Worm (Caenorhabditis elegans) whole organism, late embryonic: ENCODE results near the gene ttr-6.
A peak's percentile ranks its signal among the peaks of the same experiment; 100 is the strongest.

Experiments used
- C08G9.2 ChIP-seq: sonication (generic microtip); optimal IDR thresholded peaks from 2 replicates; lab custom pipeline; 2016; ENCODE audit warnings: mild to moderate bottlenecking, missing genetic modification characterization, moderate library complexity, missing compliant biosample characterization
- C38D4.7 ChIP-seq: fragments of 200-800 bp; sonication (Bioruptor generic); optimal IDR thresholded peaks from 2 replicates; lab custom pipeline; 2018; ENCODE audit warnings: mild to moderate bottlenecking, missing genetic modification characterization, moderate library complexity, missing compliant biosample characterization
- T23F11.4 ChIP-seq: fragments of 200-800 bp; sonication (Bioruptor generic); optimal IDR thresholded peaks from 2 replicates; lab custom pipeline; 2018; ENCODE audit warnings: mild to moderate bottlenecking, missing genetic modification characterization, missing compliant biosample characterization
- ahr-1 ChIP-seq: sonication (generic microtip); optimal IDR thresholded peaks from 2 replicates; lab custom pipeline; 2016; ENCODE audit warnings: missing genetic modification characterization, missing compliant biosample characterization
- ama-1 ChIP-seq: fragments of 150-350 bp; optimal IDR thresholded peaks from 2 replicates; lab custom pipeline; 2014
- ceh-18 ChIP-seq: sonication (generic microtip); optimal IDR thresholded peaks from 2 replicates; lab custom pipeline; 2016; ENCODE audit warnings: missing genetic modification characterization, missing compliant biosample characterization
- ceh-22 ChIP-seq: sonication (generic microtip); optimal IDR thresholded peaks from 2 replicates; lab custom pipeline; 2017; ENCODE audit warnings: missing biosample characterization, missing genetic modification characterization
- ceh-30 ChIP-seq: fragments of 150-350 bp; optimal IDR thresholded peaks from 2 replicates; lab custom pipeline; 2014; ENCODE audit warnings: missing biosample characterization, missing genetic modification characterization
- ceh-31 ChIP-seq: sonication (generic microtip); optimal IDR thresholded peaks from 2 replicates; lab custom pipeline; 2016; ENCODE audit warnings: missing genetic modification characterization, missing compliant biosample characterization
- ceh-48 ChIP-seq: sonication (generic microtip); optimal IDR thresholded peaks from 2 replicates; lab custom pipeline; 2016; ENCODE audit warnings: missing genetic modification characterization, inconsistent platforms, missing compliant biosample characterization
- che-1 ChIP-seq: sonication (generic microtip); optimal IDR thresholded peaks from 2 replicates; lab custom pipeline; 2016; ENCODE audit warnings: mild to moderate bottlenecking, missing genetic modification characterization, missing compliant biosample characterization
- dmd-4 ChIP-seq: sonication (generic microtip); optimal IDR thresholded peaks from 2 replicates; lab custom pipeline; 2016; ENCODE audit warnings: borderline replicate concordance, missing genetic modification characterization, missing compliant biosample characterization
- dve-1 ChIP-seq: sonication (generic microtip); optimal IDR thresholded peaks from 2 replicates; lab custom pipeline; 2017; ENCODE audit warnings: antibody characterized with exemption, mild to moderate bottlenecking, missing genetic modification characterization, missing compliant biosample characterization
- ets-4 ChIP-seq: sonication (generic microtip); optimal IDR thresholded peaks from 2 replicates; lab custom pipeline; 2016; ENCODE audit warnings: missing genetic modification characterization, missing compliant biosample characterization
- fax-1 ChIP-seq: sonication (generic microtip); optimal IDR thresholded peaks from 2 replicates; lab custom pipeline; 2016; ENCODE audit warnings: missing genotype, missing genetic modification characterization, missing compliant biosample characterization
- fkh-10 ChIP-seq: fragments of 150-350 bp; optimal IDR thresholded peaks from 2 replicates; lab custom pipeline; 2014; ENCODE audit warnings: missing biosample characterization, missing genetic modification reagents, missing genetic modification characterization
- hlh-13 ChIP-seq: fragments of 200-800 bp; sonication (Bioruptor generic); optimal IDR thresholded peaks from 2 replicates; lab custom pipeline; 2018; ENCODE audit warnings: mild to moderate bottlenecking, missing genetic modification characterization, missing compliant biosample characterization
- hlh-30 ChIP-seq: sonication (generic microtip); optimal IDR thresholded peaks from 2 replicates; lab custom pipeline; 2017; ENCODE audit warnings: antibody characterized with exemption, missing genetic modification characterization, missing compliant biosample characterization; ENCODE audit not compliant: insufficient read depth
- hlh-6 ChIP-seq: sonication (generic microtip); optimal IDR thresholded peaks from 2 replicates; lab custom pipeline; 2016; ENCODE audit warnings: missing genotype, missing genetic modification characterization, missing compliant biosample characterization
- hlh-8 ChIP-seq: sonication (generic microtip); optimal IDR thresholded peaks from 2 replicates; lab custom pipeline; 2016; ENCODE audit warnings: missing genotype, missing genetic modification characterization, missing compliant biosample characterization
- lim-6 ChIP-seq: sonication (generic microtip); optimal IDR thresholded peaks from 2 replicates; lab custom pipeline; 2016; ENCODE audit warnings: missing genetic modification characterization, missing compliant biosample characterization
- nfya-1 ChIP-seq: sonication (generic microtip); optimal IDR thresholded peaks from 2 replicates; lab custom pipeline; 2017; ENCODE audit warnings: missing genetic modification characterization, mild to moderate bottlenecking, missing compliant biosample characterization, antibody characterized with exemption, moderate library complexity
- nhr-11 ChIP-seq: fragments of 150-350 bp; optimal IDR thresholded peaks from 2 replicates; lab custom pipeline; 2014; ENCODE audit warnings: missing biosample characterization, missing genetic modification characterization
- nhr-232 ChIP-seq: sonication (generic microtip); optimal IDR thresholded peaks from 2 replicates; lab custom pipeline; 2016; ENCODE audit warnings: missing genetic modification characterization, missing compliant biosample characterization
- npax-4 ChIP-seq: sonication (generic microtip); optimal IDR thresholded peaks from 2 replicates; lab custom pipeline; 2016; ENCODE audit warnings: missing genetic modification characterization, missing compliant biosample characterization
- pat-9 ChIP-seq: fragments of 200-800 bp; sonication (Bioruptor generic); optimal IDR thresholded peaks from 2 replicates; lab custom pipeline; 2018; ENCODE audit warnings: mild to moderate bottlenecking, missing genetic modification characterization, moderate library complexity, missing compliant biosample characterization
- pha-2 ChIP-seq: sonication (generic microtip); optimal IDR thresholded peaks from 2 replicates; lab custom pipeline; 2017; ENCODE audit warnings: mild to moderate bottlenecking, missing genetic modification characterization, missing compliant biosample characterization
- pqm-1 ChIP-seq: sonication (generic microtip); optimal IDR thresholded peaks from 2 replicates; lab custom pipeline; 2016; ENCODE audit warnings: missing genetic modification characterization, missing compliant biosample characterization
- sdc-2 ChIP-seq: sonication (generic microtip); optimal IDR thresholded peaks from 2 replicates; lab custom pipeline; 2016; ENCODE audit warnings: missing genotype, missing genetic modification characterization, missing compliant biosample characterization
- sox-2 ChIP-seq: fragments of 200-800 bp; sonication (Bioruptor generic); IDR thresholded peaks from 2 replicates; pipeline ENCODE4 v1.3.6; 2022; ENCODE audit warnings: missing genetic modification reagents, missing genetic modification characterization, missing compliant biosample characterization
- unc-3 ChIP-seq, 2 experiments: fragments of 200-800 bp in 1 of 2; sonication (Bioruptor generic) in 1 of 2; sonication (generic microtip) in 1 of 2; conservative IDR thresholded peaks in 1 of 2; optimal IDR thresholded peaks in 1 of 2; 2 replicates each; pipeline versions ENCODE4 v1.3.6 to Lab custom; 2016 to 2022; ENCODE audit warnings: missing compliant biosample characterization in 2 of 2, missing genetic modification characterization in 2 of 2, missing genetic modification reagents in 1 of 2
- unc-42 ChIP-seq: sonication (generic microtip); optimal IDR thresholded peaks from 2 replicates; lab custom pipeline; 2016; ENCODE audit warnings: missing genotype, missing genetic modification characterization, missing compliant biosample characterization
- unc-55 ChIP-seq: sonication (generic microtip); optimal IDR thresholded peaks from 2 replicates; lab custom pipeline; 2017; ENCODE audit warnings: missing biosample characterization, missing genetic modification reagents, missing genetic modification characterization
- unc-86 ChIP-seq: sonication (generic microtip); optimal IDR thresholded peaks from 2 replicates; lab custom pipeline; 2016; ENCODE audit warnings: missing genetic modification characterization, missing compliant biosample characterization
- zip-5 ChIP-seq: sonication (generic microtip); optimal IDR thresholded peaks from 2 replicates; lab custom pipeline; 2016; ENCODE audit warnings: missing genetic modification characterization, missing compliant biosample characterization

The ttr-6 gene

DNA sequence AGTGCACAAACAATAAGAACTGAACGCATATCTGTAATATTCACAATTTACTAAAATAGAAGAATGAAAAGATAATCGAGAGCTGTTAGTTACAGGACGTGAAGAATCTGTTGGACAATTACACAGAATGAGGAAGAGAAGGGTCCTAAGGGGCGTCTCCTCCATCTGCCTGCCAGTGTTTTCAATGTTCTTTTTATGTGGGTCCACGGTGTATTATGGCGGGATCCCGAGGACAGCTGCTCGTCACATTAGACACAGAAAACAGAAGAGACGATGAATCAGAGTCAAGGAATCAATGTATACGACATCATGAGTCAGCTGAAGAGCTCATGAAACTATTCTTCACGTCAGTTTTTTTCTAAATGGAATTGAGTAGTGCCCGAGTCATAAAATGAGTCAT lies at the start of gene ttr-6:
ttr-6 (minus strand) TSS at position 33 of the 400 bp plus-strand sequence.
- TF ChIP-seq pha-2 (tag; lab: Kevin White, UChicago) (no peak), hlh-8 (peak; percentile 8), unc-55 (GFP tag; lab: Kevin White, UChicago) (peak; percentile 47)

- TF ChIP-seq fkh-10 (GFP tag; lab: Kevin White, UChicago) (no peak), pqm-1 (tag; lab: Kevin White, UChicago) (no peak), hlh-6 (no peak), dve-1 (tag; lab: Kevin White, UChicago) (no peak), sox-2 (GFP tag; lab: Robert Waterston, UW) (no peak), ceh-18 (tag; lab: Kevin White, UChicago) (no peak), hlh-30 (tag; lab: Kevin White, UChicago) (no peak), C08G9.2 (tag; lab: Kevin White, UChicago) (no peak), npax-4 (no peak), unc-55 (GFP tag; lab: Kevin White, UChicago) (no peak), unc-86 (tag; lab: Kevin White, UChicago) (no peak), ets-4 (no peak), nhr-232 (tag; lab: Kevin White, UChicago) (no peak)
Measured at ce11 chrX:6646387-6647061, 49.6 kb upstream of the ttr-6 start.

- TF ChIP-seq sdc-2 (tag; lab: Kevin White, UChicago) (no peak), ahr-1 (no peak), lim-6 (tag; lab: Kevin White, UChicago) (no peak), T23F11.4 (GFP tag; lab: Kevin White, UChicago) (no peak), npax-4 (no peak), ama-1 (lab: Kevin White, UChicago) (no peak), ceh-48 (tag; lab: Kevin White, UChicago) (no peak), pat-9 (tag; lab: Kevin White, UChicago) (no peak), hlh-13 (no peak), che-1 (tag; lab: Kevin White, UChicago) (no peak), nhr-11 (no peak), ceh-30 (tag; lab: Kevin White, UChicago) (no peak), unc-3 (GFP tag; conservative IDR thresholded peaks at IDR 0.05; lab: Robert Waterston, UW) (no peak), unc-3 (tag; optimal IDR thresholded peaks at IDR 0.05; lab: Kevin White, UChicago) (no peak), ceh-31 (tag; lab: Kevin White, UChicago) (no peak)
Measured at ce11 chrX:6644971-6645704, 48.2 kb upstream of the ttr-6 start, which contains the start of gene C56E10.3. Gene C56E10.3 (plus strand): TSS chrX:6645654.

- TF ChIP-seq ceh-22 (tag; lab: Kevin White, UChicago) (no peak), ahr-1 (no peak), dmd-4 (tag; lab: Kevin White, UChicago) (no peak), nfya-1 (tag; lab: Kevin White, UChicago) (no peak), C38D4.7 (GFP tag; lab: Kevin White, UChicago) (no peak), unc-3 (GFP tag; conservative IDR thresholded peaks at IDR 0.05; lab: Robert Waterston, UW) (no peak), unc-3 (tag; optimal IDR thresholded peaks at IDR 0.05; lab: Kevin White, UChicago) (no peak), pat-9 (tag; lab: Kevin White, UChicago) (no peak), unc-42 (no peak), zip-5 (tag; lab: Kevin White, UChicago) (no peak), fax-1 (tag; lab: Kevin White, UChicago) (no peak), hlh-6 (no peak), sox-2 (GFP tag; lab: Robert Waterston, UW) (no peak)
- TF ChIP-seq, all 69 proteins: peak for 0
Measured at ce11 chrX:6642798-6643197, 45.9 kb upstream of the ttr-6 start.
